Worm (Caenorhabditis elegans) whole organism, midembryonic: Measurements from ENCODE around the gene col-187.

Source experiments
- T22C8.4 ChIP-seq: fragments of 200-800 bp; sonication (Bioruptor generic); IDR thresholded peaks from 2 replicates; pipeline ENCODE4 v1.3.6; 2022; ENCODE audit warnings: missing genetic modification characterization, missing compliant biosample characterization
- cog-1 ChIP-seq: sonication (generic microtip); optimal IDR thresholded peaks from 2 replicates; lab custom pipeline; 2016; ENCODE audit warnings: missing genetic modification characterization, missing compliant biosample characterization
- flt-1 ChIP-seq: fragments of 200-800 bp; sonication (Bioruptor generic); IDR thresholded peaks from 2 replicates; pipeline ENCODE4 v1.3.6; 2022; ENCODE audit warnings: missing genetic modification characterization, missing compliant biosample characterization
- klf-2 ChIP-seq: fragments of 200-800 bp; sonication (Bioruptor generic); conservative IDR thresholded peaks from 2 replicates; pipeline ENCODE4 v1.3.6; 2022; ENCODE audit warnings: missing genetic modification reagents, missing genetic modification characterization, missing compliant biosample characterization
- med-1 ChIP-seq: sonication (generic microtip); optimal IDR thresholded peaks from 2 replicates; lab custom pipeline; 2017; ENCODE audit warnings: missing genetic modification characterization, mild to moderate bottlenecking, missing compliant biosample characterization, antibody characterized with exemption, missing genetic modification reagents; ENCODE audit not compliant: insufficient read depth
- ref-1 ChIP-seq: fragments of 200-800 bp; sonication (Bioruptor generic); conservative IDR thresholded peaks from 2 replicates; pipeline ENCODE4 v1.3.6; 2022; ENCODE audit warnings: missing genetic modification reagents, missing genetic modification characterization, missing compliant biosample characterization
- tab-1 ChIP-seq: fragments of 200-800 bp; sonication (Bioruptor generic); IDR thresholded peaks from 2 replicates; pipeline ENCODE4 v1.3.6; 2022; ENCODE audit warnings: missing genetic modification characterization, missing compliant biosample characterization
- ztf-23 ChIP-seq: fragments of 200-800 bp; sonication (Bioruptor generic); IDR thresholded peaks from 2 replicates; pipeline ENCODE4 v1.3.6; 2022; ENCODE audit warnings: missing genetic modification reagents, missing genetic modification characterization, missing compliant biosample characterization
- ztf-29 ChIP-seq: fragments of 200-800 bp; sonication (Bioruptor generic); IDR thresholded peaks from 2 replicates; pipeline ENCODE4 v1.3.6; 2022; ENCODE audit warnings: missing genetic modification reagents, missing genetic modification characterization, missing compliant biosample characterization

The col-187 gene

ce11 chrX:16091166-16091565 lies 18.5 kb downstream of the col-187 start:
- TF ChIP-seq flt-1 (GFP tag; lab: Robert Waterston, UW) (no peak), ref-1 (GFP tag; lab: Robert Waterston, UW) (no peak)

ce11 chrX:16094370-16094769 lies 21.7 kb downstream of the col-187 start, which contains the start of gene C30F2.5:
C30F2.5 (plus strand) TSS chrX:16094670.
- TF ChIP-seq flt-1 (GFP tag; lab: Robert Waterston, UW) (no peak), ztf-23 (GFP tag; lab: Robert Waterston, UW) (no peak), cog-1 (no peak), tab-1 (GFP tag; lab: Robert Waterston, UW) (no peak), ztf-29 (GFP tag; lab: Robert Waterston, UW) (no peak)

- no peak for TF ChIP-seq flt-1 (GFP tag; lab: Robert Waterston, UW)
- no peak for TF ChIP-seq klf-2
- TF ChIP-seq cog-1 = no peak
- no peak for TF ChIP-seq ztf-23 (GFP tag; lab: Robert Waterston, UW)
- no peak for TF ChIP-seq tab-1 (GFP tag; lab: Robert Waterston, UW)
- TF ChIP-seq ztf-29 (GFP tag; lab: Robert Waterston, UW) = no peak
- no peak for TF ChIP-seq ref-1 (GFP tag; lab: Robert Waterston, UW)
- no peak for TF ChIP-seq T22C8.4 (GFP tag; lab: Robert Waterston, UW)
- no peak for TF ChIP-seq med-1
These were observed 25.5 kb downstream of the col-187 start for ce11 chrX:16098104-16098638.

ce11 chrX:16099251-16099650 lies 26.6 kb downstream of the col-187 start:
- TF ChIP-seq flt-1 (GFP tag; lab: Robert Waterston, UW) (no peak), ztf-29 (GFP tag; lab: Robert Waterston, UW) (no peak), T22C8.4 (GFP tag; lab: Robert Waterston, UW) (no peak), ref-1 (GFP tag; lab: Robert Waterston, UW) (no peak), med-1 (no peak), ztf-23 (GFP tag; lab: Robert Waterston, UW) (no peak), tab-1 (GFP tag; lab: Robert Waterston, UW) (no peak), klf-2 (no peak), cog-1 (no peak)

- TF ChIP-seq ztf-29 (GFP tag; lab: Robert Waterston, UW) = no peak
- TF ChIP-seq tab-1 (GFP tag; lab: Robert Waterston, UW) = no peak
- no peak for TF ChIP-seq ztf-23 (GFP tag; lab: Robert Waterston, UW)
- TF ChIP-seq klf-2 = no peak
- TF ChIP-seq ref-1 (GFP tag; lab: Robert Waterston, UW) = no peak
- TF ChIP-seq T22C8.4 (GFP tag; lab: Robert Waterston, UW) = no peak
These were observed 30.7 kb downstream of the col-187 start, which contains the start of gene ZK1073.2 for ce11 chrX:16103396-16103795. ZK1073.2 (plus strand) TSS chrX:16103696.

ce11 chrX:16105863-16106262 lies 33.2 kb downstream of the col-187 start:
- no peak for TF ChIP-seq ztf-23 (GFP tag; lab: Robert Waterston, UW)
- no peak for TF ChIP-seq med-1
- no peak for TF ChIP-seq ref-1 (GFP tag; lab: Robert Waterston, UW)
- TF ChIP-seq tab-1 (GFP tag; lab: Robert Waterston, UW) = no peak
- TF ChIP-seq flt-1 (GFP tag; lab: Robert Waterston, UW) = no peak
- no peak for TF ChIP-seq ztf-29 (GFP tag; lab: Robert Waterston, UW)
- TF ChIP-seq klf-2 = no peak
- TF ChIP-seq cog-1 = no peak
- no peak for TF ChIP-seq T22C8.4 (GFP tag; lab: Robert Waterston, UW)

ce11 chrX:16112923-16113322 lies 40.2 kb downstream of the col-187 start:
- TF ChIP-seq ztf-29 (GFP tag; lab: Robert Waterston, UW) = no peak
- no peak for TF ChIP-seq med-1
- no peak for TF ChIP-seq tab-1 (GFP tag; lab: Robert Waterston, UW)
- TF ChIP-seq ztf-23 (GFP tag; lab: Robert Waterston, UW) = no peak
- TF ChIP-seq cog-1 = no peak
- TF ChIP-seq klf-2 = no peak
- TF ChIP-seq T22C8.4 (GFP tag; lab: Robert Waterston, UW) = no peak

ce11 chrX:16113996-16114395 lies 41.3 kb downstream of the col-187 start:
- TF ChIP-seq cog-1 (no peak), klf-2 (no peak), ztf-23 (GFP tag; lab: Robert Waterston, UW) (no peak), T22C8.4 (GFP tag; lab: Robert Waterston, UW) (no peak), tab-1 (GFP tag; lab: Robert Waterston, UW) (no peak), ref-1 (GFP tag; lab: Robert Waterston, UW) (no peak), med-1 (no peak), ztf-29 (GFP tag; lab: Robert Waterston, UW) (no peak), flt-1 (GFP tag; lab: Robert Waterston, UW) (no peak)

- TF ChIP-seq tab-1 (GFP tag; lab: Robert Waterston, UW) (no peak), flt-1 (GFP tag; lab: Robert Waterston, UW) (no peak), klf-2 (0 out of 2 replicates have a peak, but pooled peaks have one; percentile 17)
These were observed 43.6 kb downstream of the col-187 start for ce11 chrX:16116279-16116678.

ce11 chrX:16117176-16117575 lies 44.5 kb downstream of the col-187 start:
- TF ChIP-seq med-1 = no peak
- no peak for TF ChIP-seq flt-1 (GFP tag; lab: Robert Waterston, UW)
- TF ChIP-seq ztf-29 (GFP tag; lab: Robert Waterston, UW) = no peak
- no peak for TF ChIP-seq klf-2
- no peak for TF ChIP-seq T22C8.4 (GFP tag; lab: Robert Waterston, UW)
- TF ChIP-seq ztf-23 (GFP tag; lab: Robert Waterston, UW) = no peak
- no peak for TF ChIP-seq tab-1 (GFP tag; lab: Robert Waterston, UW)
- no peak for TF ChIP-seq ref-1 (GFP tag; lab: Robert Waterston, UW)
- TF ChIP-seq cog-1 = no peak
